Fruit fly (Drosophila melanogaster): Measurements from ENCODE around the gene Uqcc1.

Uqcc1 gene

dm6 chr3L:6978030-6978683 is 20.2 kb upstream of the Uqcc1 start (continued):
- TF ChIP-seq CG18476 (GFP tag; optimal IDR thresholded peaks at IDR 0.05) (no peak), Elba2 (GFP tag; optimal IDR thresholded peaks at IDR 0.05) (no peak), CG10431 (GFP tag; optimal IDR thresholded peaks at IDR 0.05) (no peak), CG9609 (GFP tag; optimal IDR thresholded peaks at IDR 0.05) (no peak), CG34224 (GFP tag; IDR thresholded peaks at IDR 0.05; ENCODE audit: partially characterized antibody) (no peak), Hsf (GFP tag; optimal IDR thresholded peaks at IDR 0.05) (no peak), btn (GFP tag; optimal IDR thresholded peaks at IDR 0.05) (no peak), Optix (GFP tag; IDR thresholded peaks at IDR 0.05) (no peak), jigr1 (GFP tag; IDR thresholded peaks at IDR 0.05) (no peak), ara (GFP tag; IDR thresholded peaks at IDR 0.05) (no peak), Eip74EF (GFP tag; optimal IDR thresholded peaks at IDR 0.05) (no peak), dimm (GFP tag; IDR thresholded peaks at IDR 0.05) (no peak), Atf3 (GFP tag; optimal IDR thresholded peaks at IDR 0.05) (no peak), Nf-YA (GFP tag; IDR thresholded peaks at IDR 0.05) (no peak), dm (GFP tag; optimal IDR thresholded peaks at IDR 0.05) (no peak), so (GFP tag; IDR thresholded peaks at IDR 0.05) (no peak), CG15269 (tag; optimal IDR thresholded peaks at IDR 0.05) (peak; percentile 3), ac (GFP tag; optimal IDR thresholded peaks at IDR 0.05) (no peak), CG17612 (GFP tag; IDR thresholded peaks at IDR 0.05) (no peak), ATbp (GFP tag; optimal IDR thresholded peaks at IDR 0.05) (no peak), CG14050 (GFP tag; IDR thresholded peaks at IDR 0.05) (no peak), tin (GFP tag; optimal IDR thresholded peaks at IDR 0.05) (no peak), fu2 (GFP tag; optimal IDR thresholded peaks at IDR 0.05) (no peak), rib (GFP tag; IDR thresholded peaks at IDR 0.05) (no peak), D19A (tag; optimal IDR thresholded peaks at IDR 0.05) (no peak), vnd (GFP tag; IDR thresholded peaks at IDR 0.05; ENCODE audit: partially characterized antibody) (no peak), CG11696 (GFP tag; IDR thresholded peaks at IDR 0.05) (no peak), exex (tag; optimal IDR thresholded peaks at IDR 0.05) (no peak), CG9797 (GFP tag; optimal IDR thresholded peaks at IDR 0.05) (no peak), CG16813 (GFP tag; IDR thresholded peaks at IDR 0.05; ENCODE audit: partially characterized antibody) (no peak), CG4282 (GFP tag; optimal IDR thresholded peaks at IDR 0.05) (no peak), CG13296 (GFP tag; optimal IDR thresholded peaks at IDR 0.05) (no peak), CG6689 (GFP tag; IDR thresholded peaks at IDR 0.05) (peak; percentile 27; the same call in 1 of the 2 replicates), oc (tag; optimal IDR thresholded peaks at IDR 0.05) (no peak), CG17829 (tag; optimal IDR thresholded peaks at IDR 0.05) (no peak), CG2129 (GFP tag; IDR thresholded peaks at IDR 0.05; ENCODE audit: partially characterized antibody) (no peak), mam (GFP tag; optimal IDR thresholded peaks at IDR 0.05) (peak; percentile 12), Oaz (GFP tag; IDR thresholded peaks at IDR 0.05) (no peak), Dbx (GFP tag; IDR thresholded peaks at IDR 0.05) (no peak), stc (GFP tag; IDR thresholded peaks at IDR 0.05) (no peak), Med (GFP tag) (peak; percentile 72), Antp (GFP tag; optimal IDR thresholded peaks at IDR 0.05) (no peak), Chrac-16 (GFP tag; optimal IDR thresholded peaks at IDR 0.05) (peak; percentile 31), dmrt11E (tag; optimal IDR thresholded peaks at IDR 0.05) (peak; percentile 27), CG14710 (tag; optimal IDR thresholded peaks at IDR 0.05) (no peak), CG14441 (GFP tag; IDR thresholded peaks at IDR 0.05) (no peak), Sox102F (GFP tag; optimal IDR thresholded peaks at IDR 0.05) (peak; percentile 52), sqz (GFP tag; optimal IDR thresholded peaks at IDR 0.05) (no peak), da (GFP tag; optimal IDR thresholded peaks at IDR 0.05) (no peak), CG11723 (GFP tag; optimal IDR thresholded peaks at IDR 0.05) (no peak), CG12299 (tag; optimal IDR thresholded peaks at IDR 0.05) (no peak)
